Fruit fly (Drosophila melanogaster) whole organism, embryonic: ENCODE data around the gene cmb.

ENCODE experiments used
- Atf3 ChIP-seq: fragments of 200-800 bp; sonication (Bioruptor generic); optimal IDR thresholded peaks from 3 replicates; lab custom pipeline; 2016; ENCODE audit warnings: missing biosample characterization, missing genetic modification characterization
- Atf6 ChIP-seq: fragments of 200-800 bp; sonication (Bioruptor generic); IDR thresholded peaks from 2 replicates; pipeline ENCODE4 v1.3.6; 2022; ENCODE audit warnings: missing biosample characterization, missing genetic modification characterization
- CG10274 ChIP-seq: fragments of 200-800 bp; sonication (Bioruptor generic); optimal IDR thresholded peaks from 3 replicates; lab custom pipeline; 2017; ENCODE audit warnings: missing biosample characterization, mild to moderate bottlenecking, missing genetic modification characterization
- CG11085 ChIP-seq: fragments of 200-800 bp; sonication (Bioruptor generic); IDR thresholded peaks from 2 replicates; pipeline ENCODE4 v1.3.6; 2022; ENCODE audit warnings: missing biosample characterization, missing genetic modification characterization
- CG11398 ChIP-seq: fragments of 200-800 bp; sonication (Bioruptor generic); optimal IDR thresholded peaks from 2 replicates; lab custom pipeline; 2016; ENCODE audit warnings: missing biosample characterization, missing genetic modification characterization
- CG11695 ChIP-seq: fragments of 200-800 bp; sonication (Bioruptor generic); IDR thresholded peaks from 3 replicates; pipeline ENCODE4 v1.3.6; 2022; ENCODE audit warnings: missing biosample characterization, missing genetic modification characterization
- CG12071 ChIP-seq: fragments of 200-800 bp; sonication (Bioruptor generic); optimal IDR thresholded peaks from 3 replicates; lab custom pipeline; 2018; ENCODE audit warnings: missing biosample characterization, mild to moderate bottlenecking, missing genetic modification characterization
- CG13123 ChIP-seq: fragments of 200-800 bp; sonication (Bioruptor generic); optimal IDR thresholded peaks from 2 replicates; lab custom pipeline; 2016; ENCODE audit warnings: missing biosample characterization, missing genetic modification characterization
- CG14050 ChIP-seq: fragments of 200-800 bp; sonication (Bioruptor generic); IDR thresholded peaks from 3 replicates; pipeline ENCODE4 v1.3.6; 2022; ENCODE audit warnings: missing biosample characterization, missing genetic modification characterization
- CG16813 ChIP-seq: fragments of 200-800 bp; sonication (Bioruptor generic); IDR thresholded peaks from 3 replicates; pipeline ENCODE4 v1.3.6; 2022; ENCODE audit warnings: missing biosample characterization, missing genetic modification characterization; ENCODE audit not compliant: partially characterized antibody
- CG16815 ChIP-seq: fragments of 200-800 bp; sonication (Bioruptor generic); optimal IDR thresholded peaks from 3 replicates; lab custom pipeline; 2017; ENCODE audit warnings: missing biosample characterization, mild to moderate bottlenecking, missing genetic modification characterization
- CG17186 ChIP-seq: fragments of 200-800 bp; sonication (Bioruptor generic); optimal IDR thresholded peaks from 3 replicates; lab custom pipeline; 2017; ENCODE audit warnings: missing biosample characterization, missing genetic modification reagents, missing genetic modification characterization
- CG1832 ChIP-seq: fragments of 200-800 bp; sonication (Bioruptor generic); optimal IDR thresholded peaks from 2 replicates; lab custom pipeline; 2017; ENCODE audit warnings: missing biosample characterization, mild to moderate bottlenecking, missing genetic modification characterization, inconsistent platforms
- CG2712 ChIP-seq: fragments of 200-800 bp; optimal IDR thresholded peaks from 3 replicates; lab custom pipeline; 2019; ENCODE audit warnings: missing biosample characterization, mild to moderate bottlenecking, missing genetic modification characterization, moderate library complexity
- CG2889 ChIP-seq: fragments of 200-800 bp; sonication (Bioruptor generic); IDR thresholded peaks from 3 replicates; pipeline ENCODE4 v1.3.6; 2022; ENCODE audit warnings: missing biosample characterization, missing genetic modification characterization
- CG30403 ChIP-seq: fragments of 200-800 bp; sonication (Bioruptor generic); optimal IDR thresholded peaks from 3 replicates; lab custom pipeline; 2016; ENCODE audit warnings: missing biosample characterization, missing genetic modification characterization
- CG33557 ChIP-seq: fragments of 200-800 bp; sonication (Bioruptor generic); optimal IDR thresholded peaks from 2 replicates; lab custom pipeline; 2019; ENCODE audit warnings: missing biosample characterization, mild to moderate bottlenecking, missing genetic modification characterization, moderate library complexity
- CG3726 ChIP-seq: fragments of 200-800 bp; sonication (Bioruptor generic); IDR thresholded peaks from 3 replicates; pipeline ENCODE4, ENCODE4 v1.3.6; 2022; ENCODE audit warnings: missing biosample characterization, missing genetic modification characterization
- CG4707 ChIP-seq: fragments of 200-800 bp; sonication (Bioruptor generic); optimal IDR thresholded peaks from 2 replicates; lab custom pipeline; 2018; ENCODE audit warnings: missing biosample characterization, mild to moderate bottlenecking, missing genetic modification characterization, moderate library complexity
- CG7745 ChIP-seq: fragments of 200-800 bp; sonication (Bioruptor generic); optimal IDR thresholded peaks from 2 replicates; lab custom pipeline; 2018; ENCODE audit warnings: missing biosample characterization, mild to moderate bottlenecking, missing genetic modification characterization, moderate library complexity
- CG7786 ChIP-seq: fragments of 200-800 bp; sonication (Bioruptor generic); optimal IDR thresholded peaks from 2 replicates; lab custom pipeline; 2016; ENCODE audit warnings: missing biosample characterization, missing genetic modification characterization
- CG8944 ChIP-seq: fragments of 200-800 bp; sonication (Bioruptor generic); optimal IDR thresholded peaks from 3 replicates; lab custom pipeline; 2016; ENCODE audit warnings: missing biosample characterization, missing genetic modification characterization
- CHES-1-like ChIP-seq: fragments of 200-800 bp; sonication (Bioruptor generic); optimal IDR thresholded peaks from 2 replicates; lab custom pipeline; 2016; ENCODE audit warnings: missing biosample characterization, missing genetic modification characterization
- CkIIα-i1 ChIP-seq: fragments of 200-800 bp; sonication (Bioruptor generic); IDR thresholded peaks from 2 replicates; pipeline ENCODE4 v1.3.6; 2022; ENCODE audit warnings: missing biosample characterization, missing genetic modification characterization
- Ets97D ChIP-seq: fragments of 200-800 bp; sonication (Bioruptor generic); optimal IDR thresholded peaks from 3 replicates; lab custom pipeline; 2016; ENCODE audit warnings: missing biosample characterization, missing genetic modification characterization
- HLH4C ChIP-seq: fragments of 200-800 bp; sonication (Bioruptor generic); IDR thresholded peaks from 3 replicates; pipeline ENCODE4 v1.3.6; 2022; ENCODE audit warnings: missing biosample characterization, missing genetic modification characterization; ENCODE audit not compliant: partially characterized antibody
- Kr ChIP-seq: fragments of 200-800 bp; sonication (Bioruptor generic); optimal IDR thresholded peaks from 2 replicates; lab custom pipeline; 2017; ENCODE audit warnings: missing biosample characterization, mild to moderate bottlenecking, missing genetic modification characterization
- MBD-R2 ChIP-seq: fragments of 200-800 bp; sonication (Bioruptor generic); IDR thresholded peaks from 2 replicates; pipeline ENCODE4 v1.3.6; 2022; ENCODE audit warnings: missing biosample characterization, missing genetic modification characterization
- NfI ChIP-seq: fragments of 200-800 bp; sonication (Bioruptor generic); optimal IDR thresholded peaks from 3 replicates; lab custom pipeline; 2018; ENCODE audit warnings: missing biosample characterization, mild to moderate bottlenecking, missing genetic modification characterization, moderate library complexity
- Pdp1 ChIP-seq, 2 experiments: fragments of 200-800 bp; sonication (Bioruptor generic); optimal IDR thresholded peaks; 3 replicates each; lab custom pipeline; 2016; ENCODE audit warnings: missing biosample characterization in 2 of 2, missing genetic modification characterization in 2 of 2, mild to moderate bottlenecking in 1 of 2, moderate library complexity in 1 of 2
- abd-A ChIP-seq: fragments of 200-800 bp; sonication (Bioruptor generic); optimal IDR thresholded peaks from 3 replicates; lab custom pipeline; 2019; ENCODE audit warnings: missing biosample characterization, mild to moderate bottlenecking, missing genetic modification characterization, moderate library complexity
- danr ChIP-seq: fragments of 200-800 bp; sonication (Bioruptor generic); IDR thresholded peaks from 2 replicates; pipeline ENCODE4 v1.3.6; 2022; ENCODE audit warnings: missing biosample characterization, missing genetic modification characterization
- dm ChIP-seq: fragments of 200-800 bp; sonication (Bioruptor generic); optimal IDR thresholded peaks from 3 replicates; lab custom pipeline; 2016; ENCODE audit warnings: missing biosample characterization, missing genetic modification characterization
- dmrt11E ChIP-seq: fragments of 200-800 bp; sonication (Bioruptor generic); optimal IDR thresholded peaks from 3 replicates; lab custom pipeline; 2018; ENCODE audit warnings: missing biosample characterization, mild to moderate bottlenecking, missing genetic modification characterization, moderate library complexity
- ewg ChIP-seq: fragments of 200-800 bp; sonication (Bioruptor generic); optimal IDR thresholded peaks from 3 replicates; lab custom pipeline; 2017; ENCODE audit warnings: mild to moderate bottlenecking, missing biosample characterization, missing genetic modification reagents, missing genetic modification characterization
- fd64A ChIP-seq: fragments of 200-800 bp; sonication (Bioruptor generic); optimal IDR thresholded peaks from 3 replicates; lab custom pipeline; 2018; ENCODE audit warnings: missing biosample characterization, mild to moderate bottlenecking, missing genetic modification characterization
- jumu ChIP-seq: fragments of 200-800 bp; sonication (Bioruptor generic); optimal IDR thresholded peaks from 3 replicates; lab custom pipeline; 2016; ENCODE audit warnings: missing biosample characterization, missing genetic modification characterization
- lola ChIP-seq, 3 experiments: fragments of >200 bp in 2 of 3; fragments of 200-800 bp in 1 of 3; sonication (Bioruptor generic) in 1 of 3; optimal IDR thresholded peaks; 2 replicates each; lab custom pipeline; 2017 to 2019; ENCODE audit warnings: missing biosample characterization in 3 of 3, missing genetic modification characterization in 3 of 3, mild to moderate bottlenecking in 1 of 3, moderate library complexity in 1 of 3
- mam ChIP-seq: fragments of 200-800 bp; sonication (Bioruptor generic); optimal IDR thresholded peaks from 3 replicates; lab custom pipeline; 2016; ENCODE audit warnings: missing biosample characterization, missing genetic modification characterization
- nerfin-2 ChIP-seq: fragments of 200-800 bp; sonication (Bioruptor generic); IDR thresholded peaks from 2 replicates; pipeline ENCODE4 v1.3.6; 2022; ENCODE audit warnings: missing biosample characterization, missing genetic modification characterization; ENCODE audit not compliant: partially characterized antibody
- nmo ChIP-seq: fragments of 200-800 bp; sonication (Bioruptor generic); optimal IDR thresholded peaks from 2 replicates; lab custom pipeline; 2018; ENCODE audit warnings: missing biosample characterization, mild to moderate bottlenecking, missing genetic modification characterization, moderate library complexity
- org-1 ChIP-seq: fragments of 200-800 bp; sonication (Bioruptor generic); optimal IDR thresholded peaks from 2 replicates; lab custom pipeline; 2017; ENCODE audit warnings: missing biosample characterization, missing genetic modification characterization
- prd ChIP-seq, 3 experiments: fragments of >200 bp in 2 of 3; fragments of 200-800 bp in 1 of 3; sonication (Bioruptor generic) in 1 of 3; optimal IDR thresholded peaks in 2 of 3; IDR thresholded peaks in 1 of 3; 2 replicates in 2 of 3; 3 replicates in 1 of 3; pipeline versions ENCODE4 v1.3.6 to Lab custom; 2017 to 2022; ENCODE audit warnings: missing biosample characterization in 1 of 3, missing genetic modification characterization in 1 of 3
- psq ChIP-seq: fragments of 200-800 bp; sonication (Bioruptor generic); optimal IDR thresholded peaks from 2 replicates; lab custom pipeline; 2017; ENCODE audit warnings: missing biosample characterization, missing genetic modification characterization
- row ChIP-seq: fragments of 200-800 bp; sonication (Bioruptor generic); IDR thresholded peaks from 3 replicates; pipeline ENCODE4 v1.3.6; 2022; ENCODE audit warnings: missing biosample characterization, missing genetic modification characterization
- sima ChIP-seq: fragments of 200-800 bp; sonication (Bioruptor generic); optimal IDR thresholded peaks from 2 replicates; lab custom pipeline; 2016; ENCODE audit warnings: missing biosample characterization, missing genetic modification characterization
- trem ChIP-seq: fragments of 200-800 bp; optimal IDR thresholded peaks from 3 replicates; lab custom pipeline; 2019; ENCODE audit warnings: missing biosample characterization, mild to moderate bottlenecking, missing genetic modification characterization, moderate library complexity
- tup ChIP-seq: fragments of 200-800 bp; sonication (Bioruptor generic); optimal IDR thresholded peaks from 2 replicates; lab custom pipeline; 2016; ENCODE audit warnings: missing biosample characterization, mild to moderate bottlenecking, missing genetic modification characterization, moderate library complexity
- vnd ChIP-seq: fragments of 200-800 bp; sonication (Bioruptor generic); IDR thresholded peaks from 3 replicates; pipeline ENCODE4 v1.3.6; 2022; ENCODE audit warnings: missing biosample characterization, missing genetic modification characterization; ENCODE audit not compliant: partially characterized antibody

The cmb gene

DNA sequence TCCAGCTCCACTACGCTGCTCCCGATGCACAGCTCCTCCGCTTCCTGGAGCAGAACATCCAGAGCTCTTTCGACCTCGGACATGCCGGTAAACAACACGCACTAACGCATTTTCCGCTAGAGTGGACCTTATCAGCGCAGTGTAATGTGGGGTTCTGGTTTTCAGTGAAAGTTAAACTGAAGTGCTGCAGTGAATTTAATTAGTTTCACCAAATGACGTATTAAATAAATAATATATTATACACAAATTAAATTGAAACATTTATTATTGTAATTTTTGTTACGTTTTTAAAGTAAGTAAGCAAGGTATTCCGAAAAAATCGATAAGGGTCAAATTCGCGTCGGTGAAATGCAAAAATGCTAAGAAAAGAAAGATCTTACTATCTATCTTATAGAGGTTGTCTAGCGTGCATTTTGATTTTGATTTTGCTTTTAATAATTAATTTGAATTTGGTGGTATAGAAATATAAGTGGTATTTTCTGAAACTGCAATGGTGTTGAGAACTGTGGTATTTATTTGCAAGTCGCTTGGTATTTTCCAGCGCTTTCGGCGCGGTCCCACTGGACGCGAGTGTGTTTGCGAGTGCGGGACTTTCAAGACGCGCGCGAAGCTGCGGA, 7.9 kb downstream of the cmb start, which contains the start of the genes JMJD7 and CG10738 (continued):
- no peak for TF ChIP-seq trem (tag; lab: Kevin White, UChicago)
- TF ChIP-seq Pdp1 (GFP tag; optimal IDR thresholded peaks at IDR 0.05; lab: Kevin White, UChicago), result no peak
- peak; percentile 16 for TF ChIP-seq Ets97D (GFP tag; lab: Kevin White, UChicago)
- no peak for TF ChIP-seq CG7745 (tag; lab: Kevin White, UChicago)
- peak; percentile 63 for TF ChIP-seq CG12071 (GFP tag; lab: Kevin White, UChicago)
- TF ChIP-seq CG11398 (GFP tag; lab: Kevin White, UChicago), result no peak
- no peak for TF ChIP-seq CG16813 (GFP tag; lab: Robert Waterston, UW)
- TF ChIP-seq HLH4C (GFP tag; lab: Robert Waterston, UW), result no peak
- no peak for TF ChIP-seq CG16815 (GFP tag; lab: Kevin White, UChicago)
- TF ChIP-seq dmrt11E (tag; lab: Kevin White, UChicago), result no peak
- 0 out of 2 replicates have a peak, but pooled peaks have one; percentile 30 for TF ChIP-seq danr (GFP tag; lab: Robert Waterston, UW)
- no peak for TF ChIP-seq CG13123 (GFP tag; lab: Kevin White, UChicago)
- no peak for TF ChIP-seq org-1 (GFP tag; lab: Kevin White, UChicago)
- no peak for TF ChIP-seq ewg (GFP tag; lab: Kevin White, UChicago)
- TF ChIP-seq MBD-R2 (GFP tag; lab: Robert Waterston, UW), result peak; percentile 85
- no peak for TF ChIP-seq psq
- no peak for TF ChIP-seq CG3726 (GFP tag; lab: Robert Waterston, UW)
- TF ChIP-seq Atf3 (GFP tag; lab: Kevin White, UChicago), result no peak
- no peak for TF ChIP-seq CG10274 (GFP tag; lab: Kevin White, UChicago)
- no peak for TF ChIP-seq CG33557
- TF ChIP-seq CHES-1-like (GFP tag; lab: Kevin White, UChicago), result no peak
- no peak for TF ChIP-seq CG17186
- no peak for TF ChIP-seq CG7786 (GFP tag; lab: Kevin White, UChicago)
- TF ChIP-seq lola (GFP tag; optimal IDR thresholded peaks at IDR 0.05; lab: Kevin White, UChicago), result no peak
- no peak for TF ChIP-seq CG8944 (GFP tag; lab: Kevin White, UChicago)
- TF ChIP-seq CG11085 (GFP tag; lab: Robert Waterston, UW), result peak; percentile 63
- TF ChIP-seq nmo, result peak; percentile 39
- TF ChIP-seq CkIIα-i1 (GFP tag; lab: Robert Waterston, UW), result no peak
- TF ChIP-seq CG1832 (GFP tag; lab: Kevin White, UChicago), result no peak
- no peak for TF ChIP-seq fd64A
- TF ChIP-seq CG4707 (GFP tag; lab: Kevin White, UChicago), result no peak
- TF ChIP-seq row, result peak; percentile 64
- TF ChIP-seq mam (GFP tag; lab: Kevin White, UChicago), result peak; percentile 19
- TF ChIP-seq prd (optimal IDR thresholded peaks at IDR 0.05; lab: Kevin White, UChicago), result no peak
- peak; percentile 64 for TF ChIP-seq prd (GFP tag; IDR thresholded peaks at IDR 0.05; lab: Robert Waterston, UW)
- TF ChIP-seq Atf6 (GFP tag; lab: Robert Waterston, UW), result peak; percentile 85
- TF ChIP-seq CG2889 (GFP tag; lab: Robert Waterston, UW), result peak; percentile 42; the same call in 1 of the 3 replicates
- peak; percentile 55 for TF ChIP-seq CG30403
- TF ChIP-seq vnd (GFP tag; lab: Robert Waterston, UW), result no peak
- peak; percentile 37 for TF ChIP-seq NfI (GFP tag; lab: Kevin White, UChicago)
- peak; percentile 64 for TF ChIP-seq CG2712 (tag; lab: Kevin White, UChicago)
- TF ChIP-seq dm, result no peak
- no peak for TF ChIP-seq abd-A (tag; lab: Kevin White, UChicago)
- peak; percentile 63; the same call in 2 of the 3 replicates for TF ChIP-seq CG14050 (GFP tag; lab: Robert Waterston, UW)
- no peak for TF ChIP-seq Kr (GFP tag; lab: Kevin White, UChicago)
- peak; percentile 12 for TF ChIP-seq jumu (GFP tag; lab: Kevin White, UChicago)
- TF ChIP-seq nerfin-2 (GFP tag; lab: Robert Waterston, UW), result no peak
- no peak for TF ChIP-seq sima (GFP tag; lab: Kevin White, UChicago)
- TF ChIP-seq CG11695, result no peak
- TF ChIP-seq tup (GFP tag; lab: Kevin White, UChicago), result peak; percentile 74
